Fruit fly (Drosophila melanogaster): ENCODE measurements around the gene ogre.

Gene ogre

dm6 chrX:7001135-7001769, 10.1 kb upstream of the ogre start (continued):
- TF ChIP-seq repo (GFP tag; optimal IDR thresholded peaks at IDR 0.05) (no peak), Mad (GFP tag; optimal IDR thresholded peaks at IDR 0.05) (no peak), CG34224 (GFP tag; IDR thresholded peaks at IDR 0.05; ENCODE audit: partially characterized antibody) (no peak), CG14710 (tag; optimal IDR thresholded peaks at IDR 0.05) (peak; percentile 25), sisA (GFP tag; IDR thresholded peaks at IDR 0.05) (0 out of 2 replicates have a peak, but pooled peaks have one; percentile 16), CG5953 (GFP tag; IDR thresholded peaks at IDR 0.05) (no peak), CG17359 (tag; optimal IDR thresholded peaks at IDR 0.05) (peak; percentile 60), CG2202 (tag; optimal IDR thresholded peaks at IDR 0.05) (no peak), Opbp (GFP tag; IDR thresholded peaks at IDR 0.05; ENCODE audit: partially characterized antibody) (no peak), Trl (optimal IDR thresholded peaks at IDR 0.05) (no peak), Trl (GFP tag; optimal IDR thresholded peaks at IDR 0.05) (no peak), CG17186 (GFP tag; optimal IDR thresholded peaks at IDR 0.05) (no peak), Sry-β (GFP tag; optimal IDR thresholded peaks at IDR 0.05) (no peak), CG7928 (GFP tag; optimal IDR thresholded peaks at IDR 0.05) (no peak), tx (GFP tag; optimal IDR thresholded peaks at IDR 0.05) (no peak), Stat92E (GFP tag; optimal IDR thresholded peaks at IDR 0.05) (no peak), mld (GFP tag; IDR thresholded peaks at IDR 0.05; ENCODE audit: partially characterized antibody) (no peak), CG12236 (GFP tag; optimal IDR thresholded peaks at IDR 0.05) (no peak), dati (GFP tag; IDR thresholded peaks at IDR 0.05) (no peak), Dip3 (GFP tag; optimal IDR thresholded peaks at IDR 0.05) (peak; percentile 42), CG5245 (GFP tag; optimal IDR thresholded peaks at IDR 0.05) (no peak), CG9876 (GFP tag; optimal IDR thresholded peaks at IDR 0.05) (no peak), hbn (GFP tag; IDR thresholded peaks at IDR 0.05; ENCODE audit: partially characterized antibody) (no peak), ara (GFP tag; IDR thresholded peaks at IDR 0.05) (peak; percentile 61), Hr78 (GFP tag; optimal IDR thresholded peaks at IDR 0.05) (no peak), trem (tag; optimal IDR thresholded peaks at IDR 0.05) (peak; percentile 42), CG6689 (GFP tag; IDR thresholded peaks at IDR 0.05) (peak; percentile 56; the same call in 1 of the 2 replicates), CG13123 (GFP tag; optimal IDR thresholded peaks at IDR 0.05) (no peak), CG15269 (tag; optimal IDR thresholded peaks at IDR 0.05) (peak; percentile 60), oc (tag; optimal IDR thresholded peaks at IDR 0.05) (peak; percentile 29), maf-S (GFP tag; optimal IDR thresholded peaks at IDR 0.05) (no peak), CG17568 (GFP tag; optimal IDR thresholded peaks at IDR 0.05) (no peak), crc (GFP tag; optimal IDR thresholded peaks at IDR 0.05) (no peak), HLH3B (GFP tag; IDR thresholded peaks at IDR 0.05) (peak; percentile 61), slou (GFP tag; optimal IDR thresholded peaks at IDR 0.05) (no peak), salm (tag; optimal IDR thresholded peaks at IDR 0.05) (no peak), CG7556 (GFP tag; optimal IDR thresholded peaks at IDR 0.05) (peak; percentile 62), CG2120 (GFP tag; optimal IDR thresholded peaks at IDR 0.05) (peak; percentile 66), gsb-n (tag; optimal IDR thresholded peaks at IDR 0.05) (peak; percentile 31), hkb (optimal IDR thresholded peaks at IDR 0.05) (no peak), hkb (GFP tag; IDR thresholded peaks at IDR 0.05) (peak; percentile 38; the same call in 1 of the 2 replicates), twi (tag; optimal IDR thresholded peaks at IDR 0.05) (peak; percentile 35), croc (GFP tag; conservative IDR thresholded peaks at IDR 0.05) (no peak), peb (GFP tag; IDR thresholded peaks at IDR 0.05) (no peak), nom (GFP tag; optimal IDR thresholded peaks at IDR 0.05) (no peak), CG17612 (GFP tag; IDR thresholded peaks at IDR 0.05) (no peak), Ada2b (GFP tag; IDR thresholded peaks at IDR 0.05) (peak; percentile 30; the same call in 1 of the 2 replicates), E2f2 (GFP tag; IDR thresholded peaks at IDR 0.05) (no peak), wek (GFP tag; optimal IDR thresholded peaks at IDR 0.05) (no peak), CG1529 (GFP tag; optimal IDR thresholded peaks at IDR 0.05) (peak; percentile 34), CG10321 (GFP tag; IDR thresholded peaks at IDR 0.05) (no peak)

Data from whole organism, embryonic.